Worm (Caenorhabditis elegans): ENCODE data around the gene ZK563.7.

Gene ZK563.7

DNA sequence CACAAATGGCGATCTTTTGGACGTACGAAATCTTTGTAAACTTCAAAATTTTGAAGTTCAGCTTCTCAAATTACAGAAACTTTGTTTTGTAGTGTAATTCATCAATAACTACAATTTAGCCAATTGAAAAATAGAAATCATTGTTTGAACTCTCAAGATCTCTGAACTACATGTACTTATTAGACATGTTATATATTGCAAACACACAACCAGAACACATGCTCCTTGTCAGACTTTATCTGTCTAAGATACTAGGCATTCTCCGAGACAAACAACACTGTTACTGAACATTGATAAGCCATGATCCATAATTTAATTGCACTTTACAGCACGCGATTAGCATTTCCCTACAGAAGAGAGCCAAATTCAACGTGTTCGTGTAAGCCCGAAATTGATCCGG is 44.2 kb downstream of the ZK563.7 start, which contains the start of gene ZK813.6:
TSS of gene ZK813.6 (plus strand) at position 301 of the 400 bp plus-strand sequence.
- TF ChIP-seq zag-1 (tag; optimal IDR thresholded peaks at IDR 0.05) (no peak), lin-38 (GFP tag; IDR thresholded peaks at IDR 0.05) (no peak), nhr-42 (GFP tag; IDR thresholded peaks at IDR 0.05) (no peak), ces-1 (GFP tag; optimal IDR thresholded peaks at IDR 0.05) (no peak), nhr-6 (tag; optimal IDR thresholded peaks at IDR 0.05) (no peak), F37D6.2 (tag; optimal IDR thresholded peaks at IDR 0.05) (no peak), nhr-237 (tag; optimal IDR thresholded peaks at IDR 0.05) (no peak), F10B5.3 (tag; optimal IDR thresholded peaks at IDR 0.05) (no peak), zfp-3 (GFP tag; conservative IDR thresholded peaks at IDR 0.05) (no peak), lim-7 (GFP tag; IDR thresholded peaks at IDR 0.05) (no peak)

DNA sequence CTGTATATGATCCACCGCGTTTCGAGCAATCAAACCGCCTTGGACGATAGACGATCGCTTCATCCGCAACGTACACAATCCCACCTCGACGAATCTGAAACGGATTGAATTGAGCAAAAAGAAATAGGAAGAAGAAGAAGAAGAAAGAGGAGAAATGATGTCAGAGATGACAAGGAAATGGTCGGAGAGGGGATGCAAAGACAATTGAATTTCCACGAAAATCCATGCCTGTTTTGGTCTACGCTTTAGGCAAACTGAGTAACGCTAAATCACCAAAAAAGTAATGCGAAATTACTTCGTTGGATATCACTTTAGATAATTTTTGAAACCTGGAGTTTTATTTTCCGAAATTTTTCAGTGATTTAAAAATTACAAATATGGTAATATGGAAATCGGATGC is 48.9 kb downstream of the ZK563.7 start:
- TF ChIP-seq fkh-10 (GFP tag; optimal IDR thresholded peaks at IDR 0.05) (peak; percentile 48), ces-1 (GFP tag; optimal IDR thresholded peaks at IDR 0.05) (peak; percentile 73), zfp-2 (tag; optimal IDR thresholded peaks at IDR 0.05) (no peak)

DNA sequence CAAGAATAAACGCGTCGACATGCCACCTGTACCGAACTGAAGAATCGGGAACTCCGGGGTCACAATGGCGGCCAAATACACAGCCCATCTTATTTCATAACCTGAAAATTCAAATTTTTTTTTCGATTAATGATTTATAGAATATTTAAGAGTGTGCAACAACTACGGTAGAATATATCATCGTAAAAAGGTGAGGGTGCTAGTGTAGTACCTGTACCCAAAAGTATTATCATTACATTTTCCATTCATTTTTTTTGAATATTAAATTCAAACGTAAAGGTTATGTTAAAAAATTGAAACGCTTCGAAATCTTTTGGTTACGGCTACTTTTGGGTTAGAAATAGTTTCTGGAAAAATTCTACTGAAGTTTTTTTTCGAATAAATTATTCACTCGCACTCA is 49.8 kb downstream of the ZK563.7 start, which contains the start of gene ZK813.4:
TSS of gene ZK813.4 (minus strand) at position 101 of the 400 bp plus-strand sequence.
- TF ChIP-seq hlh-11 (tag; optimal IDR thresholded peaks at IDR 0.05) (no peak), duxl-1 (tag; optimal IDR thresholded peaks at IDR 0.05; ENCODE audit: poor library complexity) (no peak), Y105C5A.15 (GFP tag; IDR thresholded peaks at IDR 0.05) (no peak), nhr-48 (tag; optimal IDR thresholded peaks at IDR 0.05) (no peak), T20F7.1 (GFP tag; optimal IDR thresholded peaks at IDR 0.05) (no peak), dpl-1 (GFP tag; optimal IDR thresholded peaks at IDR 0.05) (no peak), mdt-29 (GFP tag; IDR thresholded peaks at IDR 0.05) (no peak), ama-1 (optimal IDR thresholded peaks at IDR 0.05) (no peak), madf-9 (GFP tag; conservative IDR thresholded peaks at IDR 0.05) (no peak), Y5F2A.4 (GFP tag; optimal IDR thresholded peaks at IDR 0.05) (no peak), ceh-82 (tag; optimal IDR thresholded peaks at IDR 0.05) (no peak), daf-16 (GFP tag; optimal IDR thresholded peaks at IDR 0.05) (no peak), daf-16 (tag; optimal IDR thresholded peaks at IDR 0.05) (no peak), spr-3 (GFP tag; optimal IDR thresholded peaks at IDR 0.05) (no peak)

All from whole organism, L4 larva.